Worm (Caenorhabditis elegans): ENCODE measurements around the gene F53F1.6.

Gene F53F1.6

DNA sequence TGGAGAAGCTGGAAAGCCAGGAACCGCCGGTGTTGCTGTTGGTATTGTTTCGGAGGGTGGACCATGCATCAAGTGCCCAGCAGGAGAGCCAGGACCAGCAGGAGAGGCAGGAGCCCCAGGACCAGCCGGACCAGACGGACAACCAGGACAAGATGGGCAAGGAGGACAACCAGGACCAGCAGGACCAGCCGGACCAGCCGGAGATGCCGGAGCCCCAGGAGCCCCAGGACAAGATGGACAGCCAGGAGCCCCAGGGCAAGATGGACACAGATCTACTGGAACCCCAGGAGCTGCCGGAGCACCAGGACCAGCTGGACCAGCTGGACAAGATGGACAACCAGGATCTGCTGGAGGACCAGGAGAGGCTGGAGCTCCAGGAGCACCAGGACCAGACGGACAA is 25.4 kb upstream of the F53F1.6 start:
- TF ChIP-seq ceh-16 (tag; optimal IDR thresholded peaks at IDR 0.05): no peak
- no peak for TF ChIP-seq elt-1 (tag; optimal IDR thresholded peaks at IDR 0.05)
- no peak for TF ChIP-seq lin-39 (tag; optimal IDR thresholded peaks at IDR 0.05)
- no peak for TF ChIP-seq fkh-10 (GFP tag; optimal IDR thresholded peaks at IDR 0.05)
- no peak for TF ChIP-seq eor-1 (tag; optimal IDR thresholded peaks at IDR 0.05)
- no peak for TF ChIP-seq aly-2 (tag; optimal IDR thresholded peaks at IDR 0.05)
- no peak for TF ChIP-seq pqm-1 (tag; optimal IDR thresholded peaks at IDR 0.05)
- no peak for TF ChIP-seq elt-2 (tag; optimal IDR thresholded peaks at IDR 0.05)
- TF ChIP-seq ceh-28 (tag; optimal IDR thresholded peaks at IDR 0.05): no peak
- TF ChIP-seq pha-4 (tag; optimal IDR thresholded peaks at IDR 0.05): no peak
- no peak for TF ChIP-seq hmg-11 (tag; optimal IDR thresholded peaks at IDR 0.05)
- TF ChIP-seq sea-2 (GFP tag; optimal IDR thresholded peaks at IDR 0.05): no peak
- no peak for TF ChIP-seq jun-1 (tag; optimal IDR thresholded peaks at IDR 0.05)
- no peak for TF ChIP-seq ama-1 (optimal IDR thresholded peaks at IDR 0.05)

ce11 chrV:13441661-13442060 is 24.2 kb upstream of the F53F1.6 start, which contains the start of gene col-162:
Gene col-162 (plus strand): TSS chrV:13441961.
- TF ChIP-seq elt-2 (tag; optimal IDR thresholded peaks at IDR 0.05) (no peak), nhr-43 (tag; optimal IDR thresholded peaks at IDR 0.05; ENCODE audit: poor library complexity, severe bottlenecking) (no peak), unc-39 (tag; optimal IDR thresholded peaks at IDR 0.05) (no peak), nhr-237 (tag; optimal IDR thresholded peaks at IDR 0.05) (no peak), ztf-4 (tag; optimal IDR thresholded peaks at IDR 0.05) (no peak), nhr-12 (tag; optimal IDR thresholded peaks at IDR 0.05) (no peak), sea-2 (GFP tag; optimal IDR thresholded peaks at IDR 0.05) (no peak), nhr-76 (tag; optimal IDR thresholded peaks at IDR 0.05) (no peak), egl-5 (tag; optimal IDR thresholded peaks at IDR 0.05) (no peak), hmg-11 (tag; optimal IDR thresholded peaks at IDR 0.05) (no peak), zag-1 (tag; optimal IDR thresholded peaks at IDR 0.05) (no peak), R02D3.7 (tag; optimal IDR thresholded peaks at IDR 0.05) (no peak), ceh-28 (tag; optimal IDR thresholded peaks at IDR 0.05) (no peak), snpc-4 (tag; optimal IDR thresholded peaks at IDR 0.05) (no peak), unc-62 (GFP tag; optimal IDR thresholded peaks at IDR 0.05) (no peak)

DNA sequence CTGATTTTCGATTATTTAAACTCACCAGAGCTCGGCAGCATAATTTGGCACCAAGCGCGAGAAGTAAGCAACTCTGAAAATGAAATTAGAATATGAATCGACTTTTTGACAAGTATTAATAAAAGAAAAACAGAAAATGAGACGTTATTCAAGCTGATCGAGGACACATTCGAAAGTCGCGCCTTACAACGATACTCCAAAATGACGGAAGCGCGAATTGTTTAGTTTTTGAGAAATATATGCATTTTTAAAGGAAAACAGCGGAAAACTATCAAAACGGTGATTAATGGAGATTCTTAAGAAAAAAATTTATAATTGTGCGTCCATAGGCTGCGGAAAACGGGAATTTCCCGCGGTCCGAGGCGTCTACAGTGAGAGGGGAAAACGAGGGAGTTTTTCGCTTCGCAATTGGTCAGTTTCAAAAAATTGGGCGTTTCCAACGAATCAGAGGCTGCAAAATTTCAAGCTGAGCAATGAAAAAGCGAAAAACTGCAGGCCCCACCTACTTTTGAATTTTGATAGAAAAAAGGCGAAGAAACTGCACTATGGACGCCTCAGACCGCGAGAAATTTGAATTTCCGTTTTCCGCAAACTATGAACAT is 20.2 kb upstream of the F53F1.6 start, which contains the start of gene mes-4:
Gene mes-4, minus strand, starts transcription at position 73 of the 602 bp plus-strand sequence.
- TF ChIP-seq elt-1 (tag; optimal IDR thresholded peaks at IDR 0.05): no peak
- peak; percentile 91 for TF ChIP-seq nfya-1 (tag; optimal IDR thresholded peaks at IDR 0.05; ENCODE audit: insufficient read depth)
- TF ChIP-seq lin-15B (tag; optimal IDR thresholded peaks at IDR 0.05): peak; percentile 38

DNA sequence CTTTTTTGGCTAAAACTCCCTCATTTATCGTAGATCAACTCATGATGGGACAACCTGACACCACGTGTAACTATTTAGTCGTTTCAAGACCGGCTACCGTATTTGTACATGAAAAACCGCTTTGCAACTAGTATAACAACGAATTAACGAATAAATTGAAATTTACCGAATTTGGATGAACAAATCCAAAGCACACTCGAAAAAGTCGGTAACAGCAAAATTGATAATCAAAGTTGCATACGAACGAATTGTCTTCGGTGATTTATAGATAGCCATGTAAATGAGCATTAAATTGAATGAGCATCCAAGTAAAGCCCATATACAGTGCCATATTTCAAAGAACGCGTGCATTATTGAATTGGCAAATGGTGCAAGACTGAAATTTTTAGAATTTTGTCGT is 15.0 kb upstream of the F53F1.6 start, which contains the start of gene srd-17:
Gene srd-17, minus strand, starts transcription at position 351 of the 400 bp plus-strand sequence.
- TF ChIP-seq nfya-1 (tag; optimal IDR thresholded peaks at IDR 0.05; ENCODE audit: insufficient read depth) (no peak), egl-27 (tag; optimal IDR thresholded peaks at IDR 0.05) (no peak), ceh-28 (tag; optimal IDR thresholded peaks at IDR 0.05) (no peak), ZK546.5 (tag; optimal IDR thresholded peaks at IDR 0.05) (no peak), elt-3 (tag; optimal IDR thresholded peaks at IDR 0.05) (no peak), hmg-11 (tag; optimal IDR thresholded peaks at IDR 0.05) (no peak), nhr-67 (tag; optimal IDR thresholded peaks at IDR 0.05) (no peak), skn-1 (tag; optimal IDR thresholded peaks at IDR 0.05) (no peak), jun-1 (tag; optimal IDR thresholded peaks at IDR 0.05) (no peak), ama-1 (optimal IDR thresholded peaks at IDR 0.05) (no peak), ceh-82 (tag; optimal IDR thresholded peaks at IDR 0.05) (no peak)

DNA sequence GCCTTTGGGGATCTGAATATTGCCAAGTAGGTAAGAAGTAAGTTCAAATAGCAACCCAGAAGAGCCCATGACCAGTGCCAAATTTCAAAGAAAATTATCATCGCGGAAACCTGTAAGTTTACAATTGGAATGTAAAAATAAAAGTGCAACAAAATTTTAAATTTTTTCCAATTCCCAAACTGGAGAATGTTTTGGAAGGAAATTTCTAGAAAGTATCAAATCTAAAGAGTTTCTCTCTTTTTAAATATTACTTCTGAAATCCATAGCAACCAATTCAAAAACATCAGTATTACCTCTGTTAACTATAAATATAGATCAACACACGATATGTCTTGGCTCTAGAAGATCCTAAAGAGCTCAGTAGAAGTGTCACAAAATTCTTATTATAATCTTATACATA is 11.2 kb upstream of the F53F1.6 start, which contains the start of gene srd-19:
Gene srd-19, minus strand, starts transcription at position 101 of the 400 bp plus-strand sequence.
- TF ChIP-seq nhr-12 (tag; optimal IDR thresholded peaks at IDR 0.05) (no peak), ceh-82 (tag; optimal IDR thresholded peaks at IDR 0.05) (no peak), nhr-237 (tag; optimal IDR thresholded peaks at IDR 0.05) (no peak), nhr-23 (tag; optimal IDR thresholded peaks at IDR 0.05) (no peak), aly-2 (tag; optimal IDR thresholded peaks at IDR 0.05) (no peak), nhr-25 (tag; optimal IDR thresholded peaks at IDR 0.05) (no peak), nhr-43 (tag; optimal IDR thresholded peaks at IDR 0.05; ENCODE audit: poor library complexity, severe bottlenecking) (no peak), nfya-1 (tag; optimal IDR thresholded peaks at IDR 0.05; ENCODE audit: insufficient read depth) (no peak), ceh-16 (tag; optimal IDR thresholded peaks at IDR 0.05) (no peak), zag-1 (tag; optimal IDR thresholded peaks at IDR 0.05) (no peak), egl-27 (tag; optimal IDR thresholded peaks at IDR 0.05) (no peak), hmg-11 (tag; optimal IDR thresholded peaks at IDR 0.05) (no peak), fos-1 (tag; optimal IDR thresholded peaks at IDR 0.05) (no peak), unc-39 (tag; optimal IDR thresholded peaks at IDR 0.05) (no peak), unc-62 (GFP tag; optimal IDR thresholded peaks at IDR 0.05) (no peak)
